Fruit fly (Drosophila melanogaster) whole organism, embryonic: ENCODE measurements around the gene Cyp313b1.

Experiments used
- CG11093 ChIP-seq: fragments of 200-800 bp; sonication (Bioruptor generic); IDR thresholded peaks from 3 replicates; pipeline ENCODE4 v1.3.6; 2022; ENCODE audit warnings: missing biosample characterization, missing genetic modification characterization
- CG11696 ChIP-seq: fragments of 200-800 bp; sonication (Bioruptor generic); IDR thresholded peaks from 2 replicates; pipeline ENCODE4 v1.3.6; 2022; ENCODE audit warnings: missing biosample characterization, missing genetic modification characterization
- CG12942 ChIP-seq: fragments of 200-800 bp; sonication (Bioruptor generic); optimal IDR thresholded peaks from 3 replicates; lab custom pipeline; 2016; ENCODE audit warnings: missing biosample characterization, missing genetic modification characterization
- CG14014 ChIP-seq: fragments of 200-800 bp; sonication (Bioruptor generic); IDR thresholded peaks from 2 replicates; pipeline ENCODE4 v1.3.6; 2022; ENCODE audit warnings: missing biosample characterization, missing genetic modification characterization
- CG1529 ChIP-seq: fragments of 200-800 bp; sonication (Bioruptor generic); optimal IDR thresholded peaks from 3 replicates; lab custom pipeline; 2018; ENCODE audit warnings: missing biosample characterization, missing genetic modification characterization
- CG15479 ChIP-seq: fragments of 200-800 bp; sonication (Bioruptor generic); optimal IDR thresholded peaks from 3 replicates; lab custom pipeline; 2019; ENCODE audit warnings: missing biosample characterization, mild to moderate bottlenecking, missing genetic modification characterization, moderate library complexity
- CG17186 ChIP-seq: fragments of 200-800 bp; sonication (Bioruptor generic); optimal IDR thresholded peaks from 3 replicates; lab custom pipeline; 2017; ENCODE audit warnings: missing biosample characterization, missing genetic modification reagents, missing genetic modification characterization
- CG18619 ChIP-seq: fragments of 200-800 bp; sonication (Bioruptor generic); optimal IDR thresholded peaks from 3 replicates; lab custom pipeline; 2017; ENCODE audit warnings: missing biosample characterization, mild to moderate bottlenecking, missing genetic modification characterization
- CG2116 ChIP-seq: fragments of 200-800 bp; sonication (Bioruptor generic); optimal IDR thresholded peaks from 3 replicates; lab custom pipeline; 2018; ENCODE audit warnings: missing biosample characterization, mild to moderate bottlenecking, missing genetic modification characterization
- CG2875 ChIP-seq: fragments of 200-800 bp; sonication (Bioruptor generic); optimal IDR thresholded peaks from 2 replicates; lab custom pipeline; 2017; ENCODE audit warnings: missing biosample characterization, mild to moderate bottlenecking, missing genetic modification characterization, missing genetic modification reagents
- CG31388 ChIP-seq: fragments of 200-800 bp; sonication (Bioruptor generic); optimal IDR thresholded peaks from 2 replicates; lab custom pipeline; 2016; ENCODE audit warnings: missing biosample characterization, missing genetic modification characterization
- CG32772 ChIP-seq: fragments of 200-800 bp; sonication (Bioruptor generic); IDR thresholded peaks from 2 replicates; pipeline ENCODE4 v1.3.6; 2022; ENCODE audit warnings: missing biosample characterization, missing genetic modification characterization
- CG34422 ChIP-seq: fragments of 200-800 bp; sonication (Bioruptor generic); IDR thresholded peaks from 3 replicates; pipeline ENCODE4 v1.3.6; 2022; ENCODE audit warnings: missing biosample characterization, missing genetic modification characterization
- CG3847 ChIP-seq: fragments of 200-800 bp; sonication (Bioruptor generic); IDR thresholded peaks from 2 replicates; pipeline ENCODE4 v1.3.6; 2022; ENCODE audit warnings: missing biosample characterization, missing genetic modification characterization
- CG4424 ChIP-seq: fragments of 200-800 bp; sonication (Bioruptor generic); optimal IDR thresholded peaks from 3 replicates; lab custom pipeline; 2016; ENCODE audit warnings: missing biosample characterization, missing genetic modification characterization
- CG4707 ChIP-seq: fragments of 200-800 bp; sonication (Bioruptor generic); optimal IDR thresholded peaks from 2 replicates; lab custom pipeline; 2018; ENCODE audit warnings: missing biosample characterization, mild to moderate bottlenecking, missing genetic modification characterization, moderate library complexity
- CG6813 ChIP-seq: fragments of 200-800 bp; sonication (Bioruptor generic); optimal IDR thresholded peaks from 2 replicates; lab custom pipeline; 2017; ENCODE audit warnings: missing biosample characterization, missing genetic modification characterization, mild to moderate bottlenecking, moderate library complexity, missing genetic modification reagents
- CG7271 ChIP-seq: fragments of 200-800 bp; sonication (Bioruptor generic); optimal IDR thresholded peaks from 2 replicates; lab custom pipeline; 2018; ENCODE audit warnings: missing biosample characterization, mild to moderate bottlenecking, missing genetic modification characterization, moderate library complexity
- CG8944 ChIP-seq: fragments of 200-800 bp; sonication (Bioruptor generic); optimal IDR thresholded peaks from 3 replicates; lab custom pipeline; 2016; ENCODE audit warnings: missing biosample characterization, missing genetic modification characterization
- CTCF ChIP-seq: fragments of 200-800 bp; sonication (Bioruptor generic); optimal IDR thresholded peaks from 2 replicates; lab custom pipeline; 2017; ENCODE audit warnings: missing biosample characterization, mild to moderate bottlenecking, missing genetic modification characterization, moderate library complexity
- CkIIα-i1 ChIP-seq: fragments of 200-800 bp; sonication (Bioruptor generic); IDR thresholded peaks from 2 replicates; pipeline ENCODE4 v1.3.6; 2022; ENCODE audit warnings: missing biosample characterization, missing genetic modification characterization
- CoRest ChIP-seq: fragments of 200-800 bp; sonication (Bioruptor generic); optimal IDR thresholded peaks from 3 replicates; lab custom pipeline; 2018; ENCODE audit warnings: missing biosample characterization, mild to moderate bottlenecking, missing genetic modification characterization, moderate library complexity
- Dbx ChIP-seq: fragments of 200-800 bp; sonication (Bioruptor generic); IDR thresholded peaks from 3 replicates; pipeline ENCODE4 v1.3.6; 2022; ENCODE audit warnings: missing biosample characterization, missing genetic modification characterization
- Dref ChIP-seq: fragments of 200-800 bp; sonication (Bioruptor generic); IDR thresholded peaks from 2 replicates; pipeline ENCODE4 v1.3.6; 2022; ENCODE audit warnings: missing biosample characterization, missing genetic modification characterization
- Fer3 ChIP-seq: fragments of 200-800 bp; sonication (Bioruptor generic); optimal IDR thresholded peaks from 2 replicates; lab custom pipeline; 2018; ENCODE audit warnings: missing biosample characterization, mild to moderate bottlenecking, missing genetic modification characterization, moderate library complexity
- HHEX ChIP-seq: fragments of 200-800 bp; sonication (Bioruptor generic); optimal IDR thresholded peaks from 3 replicates; lab custom pipeline; 2017; ENCODE audit warnings: missing biosample characterization, mild to moderate bottlenecking, missing genetic modification characterization, missing genetic modification reagents
- Hr39 ChIP-seq: fragments of >200 bp; optimal IDR thresholded peaks from 2 replicates; lab custom pipeline; 2017
- NFAT ChIP-seq: fragments of 200-800 bp; sonication (Bioruptor generic); IDR thresholded peaks from 2 replicates; pipeline ENCODE4 v1.3.6; 2022; ENCODE audit warnings: missing biosample characterization, missing genetic modification characterization
- Nf-YB ChIP-seq: fragments of 200-800 bp; sonication (Bioruptor generic); optimal IDR thresholded peaks from 3 replicates; lab custom pipeline; 2019; ENCODE audit warnings: missing biosample characterization, mild to moderate bottlenecking, missing genetic modification characterization, moderate library complexity
- NfI ChIP-seq: fragments of 200-800 bp; sonication (Bioruptor generic); optimal IDR thresholded peaks from 3 replicates; lab custom pipeline; 2018; ENCODE audit warnings: missing biosample characterization, mild to moderate bottlenecking, missing genetic modification characterization, moderate library complexity
- Pdp1 ChIP-seq, 2 experiments: fragments of 200-800 bp; sonication (Bioruptor generic); optimal IDR thresholded peaks; 3 replicates each; lab custom pipeline; 2016; ENCODE audit warnings: missing biosample characterization in 2 of 2, missing genetic modification characterization in 2 of 2, mild to moderate bottlenecking in 1 of 2, moderate library complexity in 1 of 2
- Sox100B ChIP-seq: fragments of 200-800 bp; sonication (Bioruptor generic); optimal IDR thresholded peaks from 3 replicates; lab custom pipeline; 2018; ENCODE audit warnings: missing biosample characterization, mild to moderate bottlenecking, missing genetic modification characterization
- br ChIP-seq: fragments of >200 bp; optimal IDR thresholded peaks from 2 replicates; lab custom pipeline; 2017
- caup ChIP-seq: fragments of 200-800 bp; sonication (Bioruptor generic); optimal IDR thresholded peaks from 3 replicates; lab custom pipeline; 2017; ENCODE audit warnings: missing biosample characterization, mild to moderate bottlenecking, missing genetic modification characterization, moderate library complexity; ENCODE audit not compliant: severe bottlenecking
- chm ChIP-seq: fragments of 200-800 bp; sonication (Bioruptor generic); IDR thresholded peaks from 2 replicates; pipeline ENCODE4 v1.3.6; 2022; ENCODE audit warnings: missing biosample characterization, missing genetic modification characterization
- chn ChIP-seq: fragments of 200-800 bp; sonication (Bioruptor generic); optimal IDR thresholded peaks from 2 replicates; lab custom pipeline; 2016; ENCODE audit warnings: missing biosample characterization, missing genetic modification characterization
- croc ChIP-seq: fragments of 200-800 bp; sonication (Bioruptor generic); conservative IDR thresholded peaks from 3 replicates; pipeline ENCODE4 v1.3.6; 2022; ENCODE audit warnings: missing biosample characterization, missing genetic modification characterization
- cwo ChIP-seq: fragments of 200-800 bp; sonication (Bioruptor generic); optimal IDR thresholded peaks from 3 replicates; lab custom pipeline; 2017; ENCODE audit warnings: missing biosample characterization, missing genetic modification characterization, mild to moderate bottlenecking, moderate library complexity, missing genetic modification reagents
- dmrt99B ChIP-seq: fragments of 200-800 bp; sonication (Bioruptor generic); optimal IDR thresholded peaks from 2 replicates; lab custom pipeline; 2018; ENCODE audit warnings: missing biosample characterization, mild to moderate bottlenecking, missing genetic modification characterization, moderate library complexity
- ewg ChIP-seq: fragments of 200-800 bp; sonication (Bioruptor generic); optimal IDR thresholded peaks from 3 replicates; lab custom pipeline; 2017; ENCODE audit warnings: mild to moderate bottlenecking, missing biosample characterization, missing genetic modification reagents, missing genetic modification characterization
- fd102C ChIP-seq: fragments of 200-800 bp; sonication (Bioruptor generic); optimal IDR thresholded peaks from 2 replicates; lab custom pipeline; 2018; ENCODE audit warnings: missing biosample characterization, mild to moderate bottlenecking, missing genetic modification characterization, moderate library complexity
- kah ChIP-seq: fragments of 200-800 bp; sonication (Bioruptor generic); optimal IDR thresholded peaks from 2 replicates; lab custom pipeline; 2018; ENCODE audit warnings: missing biosample characterization, mild to moderate bottlenecking, missing genetic modification characterization
- luna ChIP-seq: fragments of 200-800 bp; sonication (Bioruptor generic); optimal IDR thresholded peaks from 2 replicates; lab custom pipeline; 2016; ENCODE audit warnings: missing biosample characterization, missing genetic modification characterization
- pan ChIP-seq, 4 experiments: fragments of >200 bp in 3 of 4; fragments of 200-800 bp in 1 of 4; sonication (Bioruptor generic) in 1 of 4; optimal IDR thresholded peaks in 3 of 4; IDR thresholded peaks in 1 of 4; 2 replicates each; pipeline versions ENCODE4 v1.3.6 to Lab custom; 2017 to 2022; ENCODE audit warnings: missing biosample characterization in 2 of 4, missing genetic modification characterization in 2 of 4, mixed read lengths in 1 of 4
- pfk ChIP-seq: fragments of 200-800 bp; sonication (Bioruptor generic); optimal IDR thresholded peaks from 2 replicates; lab custom pipeline; 2018; ENCODE audit warnings: missing biosample characterization, mild to moderate bottlenecking, missing genetic modification characterization, moderate library complexity
- ranshi ChIP-seq: fragments of 200-800 bp; sonication (Bioruptor generic); IDR thresholded peaks from 2 replicates; pipeline ENCODE4 v1.3.6; 2022; ENCODE audit warnings: missing biosample characterization, missing genetic modification characterization
- scrt ChIP-seq: fragments of 200-800 bp; sonication (Bioruptor generic); optimal IDR thresholded peaks from 2 replicates; lab custom pipeline; 2018; ENCODE audit warnings: missing biosample characterization, mild to moderate bottlenecking, missing genetic modification characterization, moderate library complexity
- sens-2 ChIP-seq: fragments of 200-800 bp; sonication (Bioruptor generic); IDR thresholded peaks from 2 replicates; pipeline ENCODE4 v1.3.6; 2022; ENCODE audit warnings: missing biosample characterization, missing genetic modification characterization
- slou ChIP-seq: fragments of 200-800 bp; sonication (Bioruptor generic); optimal IDR thresholded peaks from 3 replicates; lab custom pipeline; 2016; ENCODE audit warnings: missing biosample characterization, missing genetic modification characterization
- tin ChIP-seq: fragments of 200-800 bp; sonication (Bioruptor generic); optimal IDR thresholded peaks from 3 replicates; lab custom pipeline; 2016; ENCODE audit warnings: missing biosample characterization, missing genetic modification characterization

Gene Cyp313b1

DNA sequence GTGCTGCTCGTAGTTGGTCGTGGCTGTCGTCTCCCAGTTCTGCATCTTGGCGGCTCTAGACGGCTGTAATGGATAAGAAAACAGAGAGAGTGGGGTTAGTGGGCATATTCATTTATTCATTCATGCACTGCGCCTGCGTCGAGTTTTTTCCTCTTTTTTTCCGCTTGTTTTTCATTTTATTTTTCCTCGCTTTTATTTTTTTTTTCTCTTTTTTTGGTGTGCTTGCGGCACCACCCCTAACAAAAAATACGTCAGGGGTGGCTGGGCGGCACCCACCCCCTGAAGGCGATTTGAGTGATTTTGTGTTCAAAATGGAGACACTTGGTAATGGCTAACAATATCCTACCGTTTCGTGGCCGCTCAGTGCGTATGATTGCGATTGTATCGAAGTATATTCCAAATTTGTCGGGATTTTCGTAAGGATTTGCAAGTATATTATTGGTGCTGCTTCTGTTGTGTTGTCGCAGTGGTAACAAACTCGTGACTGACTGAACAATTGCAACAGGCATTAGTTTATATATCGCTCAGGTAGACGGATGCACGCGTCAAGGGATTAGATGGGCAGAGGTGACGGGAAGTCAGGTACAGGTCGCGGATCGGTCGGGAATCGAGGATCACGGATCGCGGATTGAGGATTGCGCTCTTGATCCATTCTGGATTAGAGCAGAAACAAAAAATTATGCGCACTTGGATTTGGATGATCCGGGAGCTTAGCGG lies 48.8 kb upstream of the Cyp313b1 start (continued):
- TF ChIP-seq sens-2 (GFP tag; lab: Robert Waterston, UW), result 0 out of 2 replicates have a peak, but pooled peaks have one; percentile 17
- TF ChIP-seq CG8944 (GFP tag; lab: Kevin White, UChicago), result no peak
- TF ChIP-seq dmrt99B (tag; lab: Kevin White, UChicago), result no peak
- TF ChIP-seq CG3847 (GFP tag; lab: Robert Waterston, UW), result no peak
- no peak for TF ChIP-seq CG11093 (GFP tag; lab: Robert Waterston, UW)
- no peak for TF ChIP-seq CG7271 (tag; lab: Kevin White, UChicago)
- TF ChIP-seq pfk, result peak; percentile 33
- no peak for TF ChIP-seq Pdp1 (GFP tag; optimal IDR thresholded peaks at IDR 0.05; lab: Kevin White, UChicago)
- no peak for TF ChIP-seq CG4424 (GFP tag; lab: Kevin White, UChicago)
- TF ChIP-seq CG12942 (GFP tag; lab: Kevin White, UChicago), result no peak
- no peak for TF ChIP-seq CG1529
- TF ChIP-seq Dref (GFP tag; lab: Robert Waterston, UW), result no peak
- TF ChIP-seq scrt, result peak; percentile 37
- TF ChIP-seq CG31388, result no peak
- no peak for TF ChIP-seq CG17186 (GFP tag; lab: Kevin White, UChicago)
- TF ChIP-seq CG6813 (GFP tag; lab: Kevin White, UChicago), result peak; percentile 21
- TF ChIP-seq ranshi (GFP tag; lab: Robert Waterston, UW), result no peak
- TF ChIP-seq CTCF (GFP tag; lab: Kevin White, UChicago), result no peak
- TF ChIP-seq chn (GFP tag; lab: Kevin White, UChicago), result no peak
- no peak for TF ChIP-seq CG2875 (GFP tag; lab: Kevin White, UChicago)
- TF ChIP-seq Dbx (GFP tag; lab: Robert Waterston, UW), result no peak
- 0 out of 2 replicates have a peak, but pooled peaks have one; percentile 45 for TF ChIP-seq CG14014 (GFP tag; lab: Robert Waterston, UW)
- peak; percentile 66 for TF ChIP-seq Nf-YB
- peak; percentile 58 for TF ChIP-seq CG15479
- TF ChIP-seq slou, result no peak
- TF ChIP-seq NFAT (GFP tag; lab: Robert Waterston, UW), result peak; percentile 36; the same call in 1 of the 2 replicates
- TF ChIP-seq CG2116 (GFP tag; lab: Kevin White, UChicago), result no peak
- no peak for TF ChIP-seq Hr39
- peak; percentile 29 for TF ChIP-seq CG18619 (GFP tag; lab: Kevin White, UChicago)
- no peak for TF ChIP-seq CG32772 (GFP tag; lab: Robert Waterston, UW)
- TF ChIP-seq chm, result peak; percentile 50; the same call in 1 of the 2 replicates
- no peak for TF ChIP-seq NfI (GFP tag; lab: Kevin White, UChicago)
- TF ChIP-seq CG34422, result no peak
- TF ChIP-seq kah, result no peak
- TF ChIP-seq Fer3 (tag; lab: Kevin White, UChicago), result peak; percentile 62
- no peak for TF ChIP-seq luna
- peak; percentile 32 for TF ChIP-seq HHEX (GFP tag; lab: Kevin White, UChicago)
- TF ChIP-seq fd102C, result no peak
- TF ChIP-seq pan (optimal IDR thresholded peaks at IDR 0.05; lab: Kevin White, UChicago), result no peak
- peak in 1 of 2 experiments; percentile 20 for TF ChIP-seq pan (GFP tag; optimal IDR thresholded peaks at IDR 0.05 in 1 of 2, IDR thresholded peaks at IDR 0.05 in 1 of 2)
- TF ChIP-seq cwo, result no peak
- TF ChIP-seq Sox100B, result no peak
- TF ChIP-seq CG4707 (GFP tag; lab: Kevin White, UChicago), result no peak
- TF ChIP-seq tin (GFP tag; lab: Kevin White, UChicago), result no peak
- no peak for TF ChIP-seq CG11696 (GFP tag; lab: Robert Waterston, UW)
- no peak for TF ChIP-seq CkIIα-i1
- no peak for TF ChIP-seq CoRest (tag; lab: Kevin White, UChicago)
- no peak for TF ChIP-seq br (lab: Kevin White, UChicago)
- TF ChIP-seq ewg (GFP tag; lab: Kevin White, UChicago), result peak; percentile 68
- peak; percentile 59 for TF ChIP-seq caup (GFP tag; lab: Kevin White, UChicago)
- no peak for TF ChIP-seq croc (GFP tag; lab: Robert Waterston, UW)
